Worm (Caenorhabditis elegans) whole organism, L4 larva: Measurements from ENCODE around the gene W08G11.5.
A peak's percentile ranks its signal among the peaks of the same experiment; 100 is the strongest.

Experiments
- D1046.2 ChIP-seq: fragments of 200-800 bp; sonication (Bioruptor generic); IDR thresholded peaks from 2 replicates; pipeline ENCODE4 v1.3.6; 2022; ENCODE audit warnings: missing genetic modification characterization, missing compliant biosample characterization
- F37D6.2 ChIP-seq: sonication (generic microtip); optimal IDR thresholded peaks from 2 replicates; lab custom pipeline; 2016; ENCODE audit warnings: mild to moderate bottlenecking, missing genetic modification characterization, missing compliant biosample characterization
- R02D3.7 ChIP-seq: fragments of 150-350 bp; sonication (generic microtip); optimal IDR thresholded peaks from 3 replicates; lab custom pipeline; 2014; ENCODE audit warnings: missing biosample characterization, missing genetic modification characterization
- T20F7.1 ChIP-seq: fragments of 200-800 bp; sonication (Bioruptor generic); optimal IDR thresholded peaks from 2 replicates; lab custom pipeline; 2018; ENCODE audit warnings: mild to moderate bottlenecking, missing genetic modification characterization, missing compliant biosample characterization
- T26A8.4 ChIP-seq: fragments of 200-800 bp; sonication (Bioruptor generic); IDR thresholded peaks from 2 replicates; pipeline ENCODE4 v1.3.6; 2022; ENCODE audit warnings: missing genetic modification characterization, missing compliant biosample characterization
- Y5F2A.4 ChIP-seq: fragments of 200-800 bp; sonication (Bioruptor generic); optimal IDR thresholded peaks from 2 replicates; lab custom pipeline; 2018; ENCODE audit warnings: mild to moderate bottlenecking, missing genetic modification characterization, missing compliant biosample characterization
- ZK337.2 ChIP-seq: fragments of 200-800 bp; sonication (Bioruptor generic); IDR thresholded peaks from 2 replicates; pipeline ENCODE4 v1.3.6; 2022; ENCODE audit warnings: missing genetic modification reagents, missing genetic modification characterization, missing compliant biosample characterization
- ZK546.5 ChIP-seq, 2 experiments: sonication (generic microtip); optimal IDR thresholded peaks; 2 replicates each; lab custom pipeline; 2017; ENCODE audit warnings: missing biosample characterization in 2 of 2, missing genetic modification characterization in 2 of 2
- aly-2 ChIP-seq: sonication (generic microtip); optimal IDR thresholded peaks from 2 replicates; lab custom pipeline; 2018; ENCODE audit warnings: missing biosample characterization, missing genetic modification characterization
- arid-1 ChIP-seq: fragments of 200-800 bp; sonication (Bioruptor generic); conservative IDR thresholded peaks from 2 replicates; pipeline ENCODE4 v1.3.6; 2022; ENCODE audit warnings: missing genetic modification reagents, missing genetic modification characterization, missing compliant biosample characterization
- ceh-28 ChIP-seq: fragments of 150-350 bp; optimal IDR thresholded peaks from 2 replicates; lab custom pipeline; 2014; ENCODE audit warnings: missing biosample characterization, missing genetic modification reagents, missing genetic modification characterization
- ceh-32 ChIP-seq: sonication (generic microtip); optimal IDR thresholded peaks from 2 replicates; lab custom pipeline; 2016; ENCODE audit warnings: mild to moderate bottlenecking, missing genetic modification characterization, missing compliant biosample characterization; ENCODE audit not compliant: poor library complexity
- ceh-82 ChIP-seq: sonication (generic microtip); optimal IDR thresholded peaks from 2 replicates; lab custom pipeline; 2017; ENCODE audit warnings: missing biosample characterization, missing genetic modification characterization
- daf-16 ChIP-seq, 3 experiments: sonication (generic microtip); optimal IDR thresholded peaks; 2 replicates each; lab custom pipeline; 2016 to 2017; ENCODE audit warnings: missing genetic modification characterization in 3 of 3, missing genetic modification reagents in 3 of 3, mild to moderate bottlenecking in 2 of 3, missing compliant biosample characterization in 2 of 3, missing biosample characterization in 1 of 3, moderate library complexity in 1 of 3
- daf-19 ChIP-seq: fragments of 200-800 bp; sonication (Bioruptor generic); conservative IDR thresholded peaks from 2 replicates; pipeline ENCODE4 v1.3.6; 2022; ENCODE audit warnings: missing genetic modification characterization, missing compliant biosample characterization
- dmd-6 ChIP-seq: fragments of 200-800 bp; sonication (Bioruptor generic); IDR thresholded peaks from 2 replicates; pipeline ENCODE4 v1.3.6; 2022; ENCODE audit warnings: missing genetic modification reagents, missing genetic modification characterization, missing compliant biosample characterization
- duxl-1 ChIP-seq: sonication (generic microtip); optimal IDR thresholded peaks from 2 replicates; lab custom pipeline; 2016; ENCODE audit warnings: mild to moderate bottlenecking, missing genetic modification characterization, moderate library complexity, missing compliant biosample characterization; ENCODE audit not compliant: poor library complexity
- egl-27 ChIP-seq: sonication (generic microtip); optimal IDR thresholded peaks from 3 replicates; lab custom pipeline; 2017; ENCODE audit warnings: missing biosample characterization, missing genetic modification reagents, missing genetic modification characterization
- hif-1 ChIP-seq, 2 experiments: sonication (generic microtip); optimal IDR thresholded peaks; 2 replicates each; lab custom pipeline; 2016 to 2017; ENCODE audit warnings: missing compliant biosample characterization in 2 of 2, missing genetic modification characterization in 2 of 2, missing genetic modification reagents in 2 of 2, missing genotype in 2 of 2, mild to moderate bottlenecking in 1 of 2
- hmg-1.1 ChIP-seq: fragments of 200-800 bp; sonication (Bioruptor generic); IDR thresholded peaks from 2 replicates; pipeline ENCODE4 v1.3.6; 2022; ENCODE audit warnings: missing genetic modification reagents, missing genetic modification characterization, missing compliant biosample characterization
- lim-7 ChIP-seq: fragments of 200-800 bp; sonication (Bioruptor generic); IDR thresholded peaks from 2 replicates; pipeline ENCODE4 v1.3.6; 2022; ENCODE audit warnings: missing genetic modification characterization, missing compliant biosample characterization
- lin-15B ChIP-seq: fragments of 150-350 bp; sonication (generic microtip); optimal IDR thresholded peaks from 3 replicates; lab custom pipeline; 2014; ENCODE audit warnings: missing biosample characterization, missing genetic modification characterization
- lin-38 ChIP-seq: fragments of 200-800 bp; sonication (Bioruptor generic); IDR thresholded peaks from 2 replicates; pipeline ENCODE4 v1.3.6; 2022; ENCODE audit warnings: missing genetic modification reagents, missing genetic modification characterization, missing compliant biosample characterization
- lsy-2 ChIP-seq, 2 experiments: fragments of 150-350 bp in 1 of 2; sonication (generic microtip) in 1 of 2; optimal IDR thresholded peaks; 2 replicates each; lab custom pipeline; 2014 to 2017; ENCODE audit warnings: missing biosample characterization in 2 of 2, missing genetic modification characterization in 2 of 2
- madf-9 ChIP-seq: fragments of 200-800 bp; sonication (Bioruptor generic); conservative IDR thresholded peaks from 2 replicates; pipeline ENCODE4 v1.3.6; 2022; ENCODE audit warnings: missing genetic modification reagents, missing genetic modification characterization, missing compliant biosample characterization
- mdl-1 ChIP-seq, 2 experiments: fragments of 150-350 bp in 1 of 2; sonication (generic microtip) in 1 of 2; optimal IDR thresholded peaks; 2 replicates each; lab custom pipeline; 2014 to 2017; ENCODE audit warnings: missing biosample characterization in 2 of 2, missing genetic modification characterization in 2 of 2
- mes-2 ChIP-seq: sonication (generic microtip); optimal IDR thresholded peaks from 2 replicates; lab custom pipeline; 2016; ENCODE audit warnings: missing genotype, mild to moderate bottlenecking, missing genetic modification characterization, missing compliant biosample characterization; ENCODE audit not compliant: poor library complexity, severe bottlenecking
- mxl-3 ChIP-seq: fragments of 200-800 bp; sonication (Bioruptor generic); optimal IDR thresholded peaks from 2 replicates; lab custom pipeline; 2018; ENCODE audit warnings: mild to moderate bottlenecking, missing genetic modification characterization, missing compliant biosample characterization
- nhr-11 ChIP-seq: fragments of 150-350 bp; optimal IDR thresholded peaks from 2 replicates; lab custom pipeline; 2014; ENCODE audit warnings: missing biosample characterization, missing genetic modification characterization
- nhr-25 ChIP-seq: sonication (generic microtip); optimal IDR thresholded peaks from 2 replicates; lab custom pipeline; 2017; ENCODE audit warnings: missing genetic modification characterization, mild to moderate bottlenecking, missing compliant biosample characterization, antibody characterized with exemption, moderate library complexity, borderline replicate concordance; ENCODE audit not compliant: insufficient read depth
- nhr-28 ChIP-seq: fragments of 150-350 bp; optimal IDR thresholded peaks from 2 replicates; lab custom pipeline; 2014; ENCODE audit warnings: missing biosample characterization, missing genetic modification characterization
- nhr-77 ChIP-seq: fragments of 150-350 bp; optimal IDR thresholded peaks from 2 replicates; lab custom pipeline; 2014; ENCODE audit warnings: missing biosample characterization, missing genetic modification characterization
- pqm-1 ChIP-seq: sonication (generic microtip); optimal IDR thresholded peaks from 2 replicates; lab custom pipeline; 2017; ENCODE audit warnings: missing biosample characterization, missing genetic modification characterization
- saeg-2 ChIP-seq: fragments of 200-800 bp; sonication (Bioruptor generic); IDR thresholded peaks from 2 replicates; pipeline ENCODE4 v1.3.6; 2022; ENCODE audit warnings: missing genetic modification reagents, missing genetic modification characterization, missing compliant biosample characterization
- set-16 ChIP-seq: fragments of 200-800 bp; sonication (Bioruptor generic); IDR thresholded peaks from 2 replicates; pipeline ENCODE4 v1.3.6; 2022; ENCODE audit warnings: missing genetic modification reagents, missing genetic modification characterization, missing compliant biosample characterization
- spr-1 ChIP-seq: sonication (generic microtip); optimal IDR thresholded peaks from 2 replicates; lab custom pipeline; 2016; ENCODE audit warnings: mild to moderate bottlenecking, missing genetic modification characterization, missing compliant biosample characterization
- tag-97 ChIP-seq: fragments of 200-800 bp; sonication (Bioruptor generic); IDR thresholded peaks from 2 replicates; pipeline ENCODE4 v1.3.6; 2022; ENCODE audit warnings: missing genetic modification characterization, missing compliant biosample characterization
- tra-1 ChIP-seq: fragments of 200-800 bp; sonication (Bioruptor generic); IDR thresholded peaks from 2 replicates; pipeline ENCODE4 v1.3.6; 2022; ENCODE audit warnings: missing genetic modification reagents, missing genetic modification characterization, missing compliant biosample characterization
- unc-62 ChIP-seq, 3 experiments: fragments of 150-350 bp in 1 of 3; sonication (generic microtip); optimal IDR thresholded peaks in 2 of 3; peaks in 1 of 3; 1 replicate in 1 of 3; 2 replicates in 2 of 3; lab custom pipeline; 2014 to 2017; ENCODE audit warnings: missing biosample characterization in 3 of 3, missing genetic modification characterization in 3 of 3, missing genetic modification reagents in 3 of 3, missing genotype in 1 of 3
- zfp-2 ChIP-seq: sonication (generic microtip); optimal IDR thresholded peaks from 2 replicates; lab custom pipeline; 2016; ENCODE audit warnings: mild to moderate bottlenecking, missing genetic modification characterization, missing compliant biosample characterization
- zip-11 ChIP-seq: fragments of 200-800 bp; sonication (Bioruptor generic); IDR thresholded peaks from 2 replicates; pipeline ENCODE4 v1.3.6; 2022; ENCODE audit warnings: missing genetic modification characterization, missing compliant biosample characterization
- zip-2 ChIP-seq: fragments of 150-350 bp; optimal IDR thresholded peaks from 2 replicates; lab custom pipeline; 2014; ENCODE audit warnings: missing biosample characterization, missing genetic modification characterization
- ztf-11 ChIP-seq: fragments of 150-350 bp; optimal IDR thresholded peaks from 2 replicates; lab custom pipeline; 2014; ENCODE audit warnings: missing biosample characterization, missing genetic modification characterization

W08G11.5 gene

DNA sequence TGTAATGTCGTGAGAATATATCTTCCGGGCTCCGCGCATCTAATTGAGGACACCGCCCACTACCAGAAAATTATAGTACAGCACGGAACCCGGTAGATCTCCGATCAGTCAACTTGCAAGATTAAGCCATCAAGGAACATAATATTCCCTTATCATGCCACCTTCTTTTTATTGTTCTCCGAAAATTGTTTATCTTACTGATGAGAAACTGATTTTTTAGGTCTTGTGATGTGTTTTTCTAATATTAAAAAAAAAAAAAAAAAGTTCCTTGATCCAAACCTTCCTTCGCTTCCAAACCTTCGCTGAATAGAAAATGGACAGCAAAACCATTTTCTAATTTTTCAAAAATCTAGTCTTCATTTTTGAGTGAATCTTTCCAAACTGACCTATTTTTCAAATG lies 17.5 kb downstream of the W08G11.5 start, which contains the start of gene F57G8.7:
TSS of gene F57G8.7 (plus strand) at position 301 of the 400 bp plus-strand sequence.
- no peak for TF ChIP-seq lin-38
- no peak for TF ChIP-seq tra-1 (GFP tag; lab: Robert Waterston, UW)
- TF ChIP-seq aly-2 (tag; lab: Kevin White, UChicago), result no peak
- no peak for TF ChIP-seq ztf-11 (tag; lab: Kevin White, UChicago)
- TF ChIP-seq tag-97 (GFP tag; lab: Robert Waterston, UW), result no peak
- no peak for TF ChIP-seq zip-2 (tag; lab: Kevin White, UChicago)
- no peak for TF ChIP-seq T26A8.4
- no peak for TF ChIP-seq duxl-1
- no peak for TF ChIP-seq daf-16 (GFP tag; optimal IDR thresholded peaks at IDR 0.05; lab: Kevin White, UChicago)
- no peak for TF ChIP-seq daf-16 (tag; optimal IDR thresholded peaks at IDR 0.05; lab: Kevin White, UChicago)
- no peak for TF ChIP-seq saeg-2 (GFP tag; lab: Robert Waterston, UW)
- TF ChIP-seq nhr-28 (tag; lab: Kevin White, UChicago), result no peak
- no peak for TF ChIP-seq ZK337.2 (GFP tag; lab: Robert Waterston, UW)
- no peak for TF ChIP-seq lin-15B (tag; lab: Kevin White, UChicago)
- no peak for TF ChIP-seq egl-27
- TF ChIP-seq ceh-28 (tag; lab: Kevin White, UChicago), result no peak
- TF ChIP-seq madf-9, result no peak

DNA sequence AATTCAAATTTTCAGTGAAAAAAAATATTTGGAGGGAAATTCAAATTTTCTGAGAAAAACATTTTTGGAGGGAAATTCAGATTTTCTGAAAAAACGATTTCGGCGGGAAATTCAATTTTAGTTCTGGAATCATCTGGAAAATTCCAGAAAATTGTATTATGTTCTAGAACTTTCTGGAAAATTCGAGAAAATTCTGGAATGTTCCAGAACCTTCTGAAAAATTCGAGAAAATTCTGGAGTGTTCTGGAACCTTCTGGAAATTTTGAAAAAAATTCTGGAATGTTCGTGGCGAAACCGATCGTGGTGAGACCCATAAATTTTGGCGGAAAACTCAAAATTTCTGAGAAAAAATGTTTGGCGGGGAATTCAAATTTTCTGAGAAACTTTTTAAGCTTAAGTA lies 24.2 kb downstream of the W08G11.5 start:
- TF ChIP-seq R02D3.7 (tag; lab: Kevin White, UChicago), result no peak
- no peak for TF ChIP-seq Y5F2A.4 (GFP tag; lab: Kevin White, UChicago)
- no peak for TF ChIP-seq set-16
- no peak for TF ChIP-seq pqm-1 (tag; lab: Kevin White, UChicago)
- no peak for TF ChIP-seq mdl-1 (tag; optimal IDR thresholded peaks at IDR 0.05; lab: Kevin White, UChicago)
- no peak for TF ChIP-seq mxl-3
- TF ChIP-seq nhr-77 (tag; lab: Kevin White, UChicago), result no peak
- no peak for TF ChIP-seq D1046.2 (GFP tag; lab: Robert Waterston, UW)
- TF ChIP-seq mes-2 (tag; lab: Kevin White, UChicago), result no peak
- TF ChIP-seq nhr-11 (tag; lab: Kevin White, UChicago), result no peak
- TF ChIP-seq zfp-2, result no peak
- no peak for TF ChIP-seq spr-1 (tag; lab: Kevin White, UChicago)
- TF ChIP-seq lim-7, result no peak
- no peak for TF ChIP-seq ceh-32 (tag; lab: Kevin White, UChicago)
- no peak for TF ChIP-seq daf-19 (GFP tag; lab: Robert Waterston, UW)
- no peak for TF ChIP-seq zip-11 (GFP tag; lab: Robert Waterston, UW)
- TF ChIP-seq, all 104 proteins: peak for 0

DNA sequence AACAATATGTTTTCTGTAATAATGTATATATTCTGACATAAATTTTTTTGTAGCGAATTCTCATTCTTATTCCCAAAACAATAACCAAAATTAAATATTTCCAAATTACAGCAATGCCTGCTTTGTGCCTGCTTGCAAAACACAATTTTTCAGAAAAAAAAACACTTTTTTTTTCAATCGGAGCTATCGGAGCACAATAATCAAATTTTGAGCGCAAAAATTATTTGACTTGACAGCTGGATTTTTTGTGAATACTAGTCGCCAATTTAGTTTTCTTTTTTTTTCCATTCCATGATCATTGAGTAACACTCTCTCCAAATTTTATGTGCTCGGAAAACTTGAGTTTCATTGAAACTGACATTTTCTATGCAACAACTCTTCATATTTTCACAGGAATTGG lies 29.1 kb downstream of the W08G11.5 start, which contains the start of gene srh-180:
TSS of gene srh-180 (plus strand) at position 301 of the 400 bp plus-strand sequence.
- TF ChIP-seq ceh-82 (tag; lab: Kevin White, UChicago) (no peak), lsy-2 (tag; optimal IDR thresholded peaks at IDR 0.05; lab: Kevin White, UChicago) (no peak), unc-62 (GFP tag; optimal IDR thresholded peaks at IDR 0.05 in 1 of 2; lab: Kevin White, UChicago) (peak in 1 of 2 experiments; percentile 74), unc-62 (tag; optimal IDR thresholded peaks at IDR 0.05; lab: Kevin White, UChicago) (no peak), spr-1 (tag; lab: Kevin White, UChicago) (no peak), dmd-6 (GFP tag; lab: Robert Waterston, UW) (no peak)

DNA sequence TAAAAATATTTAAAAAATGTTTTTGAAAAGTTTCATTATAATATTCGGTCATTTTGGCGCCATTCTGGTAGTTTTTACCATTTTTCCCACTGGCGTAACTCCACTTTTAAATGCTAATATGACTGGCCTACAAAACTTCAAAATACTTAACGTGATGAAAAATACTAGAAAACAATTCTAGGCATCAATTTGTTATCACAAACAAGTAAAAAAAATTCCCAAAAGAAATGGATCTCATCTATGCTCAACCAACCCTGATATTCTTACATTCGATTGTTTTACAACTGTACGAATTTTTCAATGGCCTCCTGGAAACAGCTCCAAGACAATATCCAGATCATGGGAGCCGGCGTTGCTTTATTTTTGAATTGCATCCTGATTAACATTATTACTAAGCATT lies 31.3 kb downstream of the W08G11.5 start, which contains the start of gene str-214:
TSS of gene str-214 (plus strand) at position 301 of the 400 bp plus-strand sequence.
- no peak for TF ChIP-seq ztf-11 (tag; lab: Kevin White, UChicago)
- TF ChIP-seq spr-1 (tag; lab: Kevin White, UChicago), result no peak
- TF ChIP-seq lsy-2 (tag; optimal IDR thresholded peaks at IDR 0.05; lab: Kevin White, UChicago), result no peak
- TF ChIP-seq hmg-1.1, result no peak
- TF ChIP-seq T20F7.1 (GFP tag; lab: Kevin White, UChicago), result no peak
- TF ChIP-seq hif-1 (tag; optimal IDR thresholded peaks at IDR 0.05; lab: Kevin White, UChicago), result no peak
- no peak for TF ChIP-seq arid-1 (GFP tag; lab: Robert Waterston, UW)
- TF ChIP-seq F37D6.2, result no peak
- TF ChIP-seq aly-2 (tag; lab: Kevin White, UChicago), result no peak
- no peak for TF ChIP-seq pqm-1 (tag; lab: Kevin White, UChicago)
- no peak for TF ChIP-seq nhr-25 (tag; lab: Kevin White, UChicago)
- TF ChIP-seq ZK546.5 (tag; optimal IDR thresholded peaks at IDR 0.05; lab: Kevin White, UChicago), result no peak
- TF ChIP-seq R02D3.7 (tag; lab: Kevin White, UChicago), result no peak
- TF ChIP-seq madf-9, result no peak
- no peak for TF ChIP-seq nhr-77 (tag; lab: Kevin White, UChicago)
